Worm (Caenorhabditis elegans) whole organism, midembryonic: ENCODE measurements around the gene txt-17.

ENCODE experiments used
- T22C8.4 ChIP-seq: fragments of 200-800 bp; sonication (Bioruptor generic); IDR thresholded peaks from 2 replicates; pipeline ENCODE4 v1.3.6; 2022; ENCODE audit warnings: missing genetic modification characterization, missing compliant biosample characterization
- flt-1 ChIP-seq: fragments of 200-800 bp; sonication (Bioruptor generic); IDR thresholded peaks from 2 replicates; pipeline ENCODE4 v1.3.6; 2022; ENCODE audit warnings: missing genetic modification characterization, missing compliant biosample characterization
- med-1 ChIP-seq: sonication (generic microtip); optimal IDR thresholded peaks from 2 replicates; lab custom pipeline; 2017; ENCODE audit warnings: missing genetic modification characterization, mild to moderate bottlenecking, missing compliant biosample characterization, antibody characterized with exemption, missing genetic modification reagents; ENCODE audit not compliant: insufficient read depth
- ztf-23 ChIP-seq: fragments of 200-800 bp; sonication (Bioruptor generic); IDR thresholded peaks from 2 replicates; pipeline ENCODE4 v1.3.6; 2022; ENCODE audit warnings: missing genetic modification reagents, missing genetic modification characterization, missing compliant biosample characterization
- ztf-29 ChIP-seq: fragments of 200-800 bp; sonication (Bioruptor generic); IDR thresholded peaks from 2 replicates; pipeline ENCODE4 v1.3.6; 2022; ENCODE audit warnings: missing genetic modification reagents, missing genetic modification characterization, missing compliant biosample characterization

DNA sequence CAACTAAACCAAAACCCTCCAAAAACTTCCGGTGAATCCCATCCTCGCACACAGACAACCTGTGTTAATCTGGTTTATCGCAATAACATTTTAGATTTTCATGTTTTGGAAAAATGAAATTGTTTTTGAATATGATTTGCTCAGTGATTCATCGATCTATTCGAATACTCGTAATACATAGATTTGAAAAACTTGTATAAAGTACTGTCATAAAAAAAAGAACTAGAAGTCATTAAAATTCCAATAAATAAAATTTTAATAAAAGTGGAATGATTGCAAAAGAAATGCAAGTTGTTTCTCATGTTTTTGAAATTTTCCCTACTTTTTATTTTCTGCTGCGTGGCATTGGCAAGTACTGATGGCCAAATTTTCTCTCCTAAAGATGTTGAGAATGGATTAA lies 1.6 kb upstream of the txt-17 start, which contains the start of gene spig-8:
- TF ChIP-seq T22C8.4 (GFP tag; lab: Robert Waterston, UW) = no peak
- TF ChIP-seq med-1 (GFP tag; lab: Kevin White, UChicago) = no peak
- no peak for TF ChIP-seq flt-1 (GFP tag; lab: Robert Waterston, UW)
- TF ChIP-seq ztf-29 = no peak
- no peak for TF ChIP-seq ztf-23 (GFP tag; lab: Robert Waterston, UW)
